Worm (Caenorhabditis elegans) whole organism, late embryonic: ENCODE results near the gene Y32G9A.2.

Experiments used
- ahr-1 ChIP-seq: sonication (generic microtip); optimal IDR thresholded peaks from 2 replicates; lab custom pipeline; 2016; ENCODE audit warnings: missing genetic modification characterization, missing compliant biosample characterization
- ceh-9 ChIP-seq: sonication (generic microtip); optimal IDR thresholded peaks from 2 replicates; lab custom pipeline; 2016; ENCODE audit warnings: mild to moderate bottlenecking, missing genetic modification characterization, inconsistent platforms, missing compliant biosample characterization
- dve-1 ChIP-seq: sonication (generic microtip); optimal IDR thresholded peaks from 2 replicates; lab custom pipeline; 2017; ENCODE audit warnings: antibody characterized with exemption, mild to moderate bottlenecking, missing genetic modification characterization, missing compliant biosample characterization
- elt-2 ChIP-seq: sonication (generic microtip); optimal IDR thresholded peaks from 2 replicates; lab custom pipeline; 2016; ENCODE audit warnings: missing genetic modification reagents, missing genetic modification characterization, missing compliant biosample characterization
- fkh-10 ChIP-seq: fragments of 150-350 bp; optimal IDR thresholded peaks from 2 replicates; lab custom pipeline; 2014; ENCODE audit warnings: missing biosample characterization, missing genetic modification reagents, missing genetic modification characterization
- hlh-13 ChIP-seq: fragments of 200-800 bp; sonication (Bioruptor generic); optimal IDR thresholded peaks from 2 replicates; lab custom pipeline; 2018; ENCODE audit warnings: mild to moderate bottlenecking, missing genetic modification characterization, missing compliant biosample characterization
- nfya-1 ChIP-seq: sonication (generic microtip); optimal IDR thresholded peaks from 2 replicates; lab custom pipeline; 2017; ENCODE audit warnings: missing genetic modification characterization, mild to moderate bottlenecking, missing compliant biosample characterization, antibody characterized with exemption, moderate library complexity
- odd-2 ChIP-seq: sonication (generic microtip); optimal IDR thresholded peaks from 2 replicates; lab custom pipeline; 2017; ENCODE audit warnings: antibody characterized with exemption, mild to moderate bottlenecking, missing genetic modification characterization, missing compliant biosample characterization
- pha-4 ChIP-seq: fragments of 150-350 bp; optimal IDR thresholded peaks from 2 replicates; lab custom pipeline; 2018; ENCODE audit warnings: missing biosample characterization, missing genetic modification reagents, missing genetic modification characterization
- pqm-1 ChIP-seq: sonication (generic microtip); optimal IDR thresholded peaks from 2 replicates; lab custom pipeline; 2016; ENCODE audit warnings: missing genetic modification characterization, missing compliant biosample characterization
- sox-4 ChIP-seq: sonication (generic microtip); optimal IDR thresholded peaks from 2 replicates; lab custom pipeline; 2017; ENCODE audit warnings: mild to moderate bottlenecking, missing genetic modification characterization, inconsistent platforms, missing compliant biosample characterization
- tbx-2 ChIP-seq: sonication (generic microtip); optimal IDR thresholded peaks from 2 replicates; lab custom pipeline; 2016; ENCODE audit warnings: missing genetic modification characterization, missing compliant biosample characterization
- ttx-3 ChIP-seq: sonication (generic microtip); optimal IDR thresholded peaks from 2 replicates; lab custom pipeline; 2016; ENCODE audit warnings: missing genetic modification reagents, missing genetic modification characterization, missing compliant biosample characterization
- unc-55 ChIP-seq: sonication (generic microtip); optimal IDR thresholded peaks from 2 replicates; lab custom pipeline; 2017; ENCODE audit warnings: missing biosample characterization, missing genetic modification reagents, missing genetic modification characterization

DNA sequence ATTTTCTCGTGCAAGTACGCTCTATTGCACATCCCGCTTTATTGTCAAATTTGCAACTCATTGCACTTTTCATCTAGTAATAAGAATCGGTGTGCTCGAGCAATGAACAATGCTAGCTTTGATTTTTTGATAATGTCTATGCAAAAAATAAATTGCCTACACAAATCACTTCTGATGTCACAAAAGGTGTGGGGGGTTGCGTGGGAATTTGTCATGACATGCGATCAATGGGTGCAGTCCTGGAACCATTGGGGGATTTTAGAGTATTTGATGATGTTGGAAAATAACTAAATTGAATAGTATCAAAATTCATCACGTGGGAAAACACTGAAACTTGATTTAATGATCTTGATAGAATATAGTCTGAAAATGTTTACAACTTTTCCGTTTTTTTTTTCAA is 27.6 kb downstream of the Y32G9A.2 start:
- no peak for TF ChIP-seq hlh-13
- no peak for TF ChIP-seq ahr-1 (tag; lab: Kevin White, UChicago)
- no peak for TF ChIP-seq ceh-9 (tag; lab: Kevin White, UChicago)
- no peak for TF ChIP-seq sox-4 (tag; lab: Kevin White, UChicago)
- no peak for TF ChIP-seq dve-1 (tag; lab: Kevin White, UChicago)
- TF ChIP-seq ttx-3 = no peak
- no peak for TF ChIP-seq pha-4 (tag; lab: Kevin White, UChicago)
- TF ChIP-seq odd-2 (tag; lab: Kevin White, UChicago) = no peak
- no peak for TF ChIP-seq pqm-1 (tag; lab: Kevin White, UChicago)
- TF ChIP-seq tbx-2 = no peak
- TF ChIP-seq unc-55 (GFP tag; lab: Kevin White, UChicago) = no peak
- no peak for TF ChIP-seq elt-2 (tag; lab: Kevin White, UChicago)
- no peak for TF ChIP-seq nfya-1 (tag; lab: Kevin White, UChicago)
- TF ChIP-seq fkh-10 (GFP tag; lab: Kevin White, UChicago) = no peak
